Fruit fly (Drosophila melanogaster) whole organism, adult: ENCODE data around the gene STUB1.
A peak's percentile ranks its signal among the peaks of the same experiment; 100 is the strongest.

Experiments used
- CG12768 ChIP-seq: fragments of 200-800 bp; sonication (Bioruptor generic); optimal IDR thresholded peaks from 2 replicates; lab custom pipeline; 2017; ENCODE audit warnings: missing biosample characterization, missing genetic modification characterization, mild to moderate bottlenecking, moderate library complexity, missing genetic modification reagents
- CG14711 ChIP-seq: fragments of 200-800 bp; sonication (Bioruptor generic); optimal IDR thresholded peaks from 2 replicates; lab custom pipeline; 2018; ENCODE audit warnings: missing biosample characterization, mild to moderate bottlenecking, missing genetic modification characterization, moderate library complexity
- CG1620 ChIP-seq: fragments of 200-800 bp; sonication (Bioruptor generic); optimal IDR thresholded peaks from 2 replicates; lab custom pipeline; 2016; ENCODE audit warnings: missing biosample characterization, missing genetic modification characterization
- CG7101 ChIP-seq: fragments of 200-800 bp; sonication (Bioruptor generic); optimal IDR thresholded peaks from 2 replicates; lab custom pipeline; 2018; ENCODE audit warnings: missing biosample characterization, mild to moderate bottlenecking, missing genetic modification characterization, moderate library complexity
- Clk ChIP-seq: fragments of 200-800 bp; sonication (Bioruptor generic); optimal IDR thresholded peaks from 2 replicates; lab custom pipeline; 2017; ENCODE audit warnings: missing biosample characterization, missing genetic modification characterization
- Crg-1 ChIP-seq: fragments of 200-800 bp; sonication (Bioruptor generic); optimal IDR thresholded peaks from 2 replicates; lab custom pipeline; 2016; ENCODE audit warnings: missing biosample characterization, missing genetic modification characterization
- bab1 ChIP-seq: fragments of 200-800 bp; sonication (Bioruptor generic); optimal IDR thresholded peaks from 3 replicates; lab custom pipeline; 2019; ENCODE audit warnings: missing biosample characterization, mild to moderate bottlenecking, missing genetic modification characterization, moderate library complexity
- cic ChIP-seq: fragments of 200-800 bp; sonication (Bioruptor generic); optimal IDR thresholded peaks from 2 replicates; lab custom pipeline; 2017; ENCODE audit warnings: missing biosample characterization, mild to moderate bottlenecking, missing genetic modification characterization, moderate library complexity
- kay ChIP-seq: fragments of 200-800 bp; sonication (Bioruptor generic); peaks from one replicate; lab custom pipeline; 2016; ENCODE audit warnings: missing biosample characterization, missing genetic modification characterization, borderline replicate concordance
- ovo ChIP-seq: fragments of 200-800 bp; sonication (Bioruptor generic); optimal IDR thresholded peaks from 2 replicates; lab custom pipeline; 2016; ENCODE audit warnings: missing biosample characterization, missing genetic modification characterization
- pad ChIP-seq: fragments of 200-800 bp; sonication (Bioruptor generic); optimal IDR thresholded peaks from 3 replicates; lab custom pipeline; 2017; ENCODE audit warnings: missing biosample characterization, missing genetic modification characterization, mild to moderate bottlenecking, moderate library complexity, missing genetic modification reagents
- toe ChIP-seq: fragments of 200-800 bp; sonication (Bioruptor generic); optimal IDR thresholded peaks from 2 replicates; lab custom pipeline; 2016; ENCODE audit warnings: missing biosample characterization, missing genetic modification characterization

DNA sequence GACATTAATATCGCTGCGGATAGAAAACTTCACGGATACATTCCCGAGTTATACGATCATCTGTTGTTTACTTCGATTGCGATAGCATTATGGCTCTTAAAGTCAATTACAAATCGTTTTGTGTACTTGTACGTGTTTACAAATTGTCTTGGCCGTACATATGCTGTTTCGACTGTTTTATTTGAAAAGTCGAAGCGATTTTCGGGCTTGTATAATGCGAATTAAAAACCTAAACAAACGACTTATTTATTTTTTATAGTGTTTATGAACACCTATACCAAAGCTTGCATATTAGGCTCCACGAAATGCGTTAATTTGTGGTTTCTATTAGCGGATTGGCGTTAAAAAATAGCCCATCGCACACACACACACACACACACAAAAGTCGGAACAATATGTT, 34.9 kb downstream of the STUB1 start:
- TF ChIP-seq kay (GFP tag; lab: Kevin White, UChicago) (peak; percentile 67), Clk (GFP tag; lab: Kevin White, UChicago) (no peak), CG1620 (no peak), CG14711 (tag; lab: Kevin White, UChicago) (no peak), bab1 (GFP tag; lab: Kevin White, UChicago) (no peak), cic (GFP tag; lab: Kevin White, UChicago) (no peak), pad (no peak), CG12768 (GFP tag; lab: Kevin White, UChicago) (no peak), ovo (GFP tag; lab: Kevin White, UChicago) (no peak), toe (no peak), CG7101 (tag; lab: Kevin White, UChicago) (no peak), Crg-1 (GFP tag; lab: Kevin White, UChicago) (no peak)
